Worm (Caenorhabditis elegans) whole organism, midembryonic: ENCODE results near the gene gcy-7.

ENCODE experiments used
- T22C8.4 ChIP-seq: fragments of 200-800 bp; sonication (Bioruptor generic); IDR thresholded peaks from 2 replicates; pipeline ENCODE4 v1.3.6; 2022; ENCODE audit warnings: missing genetic modification characterization, missing compliant biosample characterization
- cog-1 ChIP-seq: sonication (generic microtip); optimal IDR thresholded peaks from 2 replicates; lab custom pipeline; 2016; ENCODE audit warnings: missing genetic modification characterization, missing compliant biosample characterization
- flt-1 ChIP-seq: fragments of 200-800 bp; sonication (Bioruptor generic); IDR thresholded peaks from 2 replicates; pipeline ENCODE4 v1.3.6; 2022; ENCODE audit warnings: missing genetic modification characterization, missing compliant biosample characterization
- klf-2 ChIP-seq: fragments of 200-800 bp; sonication (Bioruptor generic); conservative IDR thresholded peaks from 2 replicates; pipeline ENCODE4 v1.3.6; 2022; ENCODE audit warnings: missing genetic modification reagents, missing genetic modification characterization, missing compliant biosample characterization
- med-1 ChIP-seq: sonication (generic microtip); optimal IDR thresholded peaks from 2 replicates; lab custom pipeline; 2017; ENCODE audit warnings: missing genetic modification characterization, mild to moderate bottlenecking, missing compliant biosample characterization, antibody characterized with exemption, missing genetic modification reagents; ENCODE audit not compliant: insufficient read depth
- ref-1 ChIP-seq: fragments of 200-800 bp; sonication (Bioruptor generic); conservative IDR thresholded peaks from 2 replicates; pipeline ENCODE4 v1.3.6; 2022; ENCODE audit warnings: missing genetic modification reagents, missing genetic modification characterization, missing compliant biosample characterization
- tab-1 ChIP-seq: fragments of 200-800 bp; sonication (Bioruptor generic); IDR thresholded peaks from 2 replicates; pipeline ENCODE4 v1.3.6; 2022; ENCODE audit warnings: missing genetic modification characterization, missing compliant biosample characterization
- ztf-23 ChIP-seq: fragments of 200-800 bp; sonication (Bioruptor generic); IDR thresholded peaks from 2 replicates; pipeline ENCODE4 v1.3.6; 2022; ENCODE audit warnings: missing genetic modification reagents, missing genetic modification characterization, missing compliant biosample characterization
- ztf-29 ChIP-seq: fragments of 200-800 bp; sonication (Bioruptor generic); IDR thresholded peaks from 2 replicates; pipeline ENCODE4 v1.3.6; 2022; ENCODE audit warnings: missing genetic modification reagents, missing genetic modification characterization, missing compliant biosample characterization

gcy-7 gene

ce11 chrV:8385879-8386530, 1.2 kb upstream of the gcy-7 start, which contains the start of gene hsp-17:
TSS of gene hsp-17 (minus strand) at chrV:8385929.
- no peak for TF ChIP-seq med-1 (GFP tag; lab: Kevin White, UChicago)
- no peak for TF ChIP-seq ztf-29 (GFP tag; lab: Robert Waterston, UW)
- no peak for TF ChIP-seq ref-1 (GFP tag; lab: Robert Waterston, UW)
- TF ChIP-seq klf-2 (GFP tag; lab: Robert Waterston, UW) = no peak
- TF ChIP-seq flt-1 (GFP tag; lab: Robert Waterston, UW) = no peak
- no peak for TF ChIP-seq ztf-23
- TF ChIP-seq T22C8.4 (GFP tag; lab: Robert Waterston, UW) = no peak
- no peak for TF ChIP-seq cog-1 (tag; lab: Kevin White, UChicago)
- TF ChIP-seq tab-1 (GFP tag; lab: Robert Waterston, UW) = no peak

DNA sequence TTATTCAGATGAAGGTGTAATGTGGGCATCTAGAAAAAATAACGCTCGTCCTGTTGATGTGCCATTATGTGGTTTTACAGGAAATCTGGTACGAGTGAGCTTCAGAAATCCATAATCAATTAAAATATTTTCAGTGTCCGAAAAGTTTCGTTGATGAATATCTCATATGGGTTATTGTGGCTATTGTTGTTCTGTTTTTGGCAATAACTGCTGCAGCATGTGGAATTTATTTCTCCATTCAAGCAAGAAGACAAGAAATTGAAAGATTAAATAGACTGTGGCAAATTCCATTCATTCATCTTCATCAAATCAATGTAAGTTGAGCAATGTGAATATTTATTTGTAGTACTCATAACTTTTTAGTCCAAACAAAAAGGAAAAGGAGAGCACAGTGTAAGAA, 2.2 kb downstream of the gcy-7 start:
- TF ChIP-seq ztf-29 (GFP tag; lab: Robert Waterston, UW) = no peak
- TF ChIP-seq tab-1 (GFP tag; lab: Robert Waterston, UW) = no peak
- TF ChIP-seq ztf-23 = no peak

ce11 chrV:8394357-8394850, 7.2 kb downstream of the gcy-7 start, which contains the start of the genes pho-6 and F52E1.3:
TSS of gene pho-6 (minus strand) at chrV:8394457.
TSS of gene F52E1.3 (plus strand) at chrV:8394800.
- TF ChIP-seq med-1 (GFP tag; lab: Kevin White, UChicago) (no peak), cog-1 (tag; lab: Kevin White, UChicago) (no peak)

- TF ChIP-seq ztf-23 (no peak), ztf-29 (GFP tag; lab: Robert Waterston, UW) (no peak), tab-1 (GFP tag; lab: Robert Waterston, UW) (no peak), flt-1 (GFP tag; lab: Robert Waterston, UW) (no peak), T22C8.4 (GFP tag; lab: Robert Waterston, UW) (no peak), med-1 (GFP tag; lab: Kevin White, UChicago) (no peak), cog-1 (tag; lab: Kevin White, UChicago) (no peak), klf-2 (GFP tag; lab: Robert Waterston, UW) (no peak), ref-1 (GFP tag; lab: Robert Waterston, UW) (no peak)
These were observed 13.7 kb downstream of the gcy-7 start for ce11 chrV:8400808-8401207.

ce11 chrV:8401267-8401666, 14.1 kb downstream of the gcy-7 start:
- no peak for TF ChIP-seq T22C8.4 (GFP tag; lab: Robert Waterston, UW)
- TF ChIP-seq flt-1 (GFP tag; lab: Robert Waterston, UW) = no peak
- TF ChIP-seq med-1 (GFP tag; lab: Kevin White, UChicago) = no peak
- no peak for TF ChIP-seq cog-1 (tag; lab: Kevin White, UChicago)
- TF ChIP-seq ref-1 (GFP tag; lab: Robert Waterston, UW) = no peak
- no peak for TF ChIP-seq ztf-23
- no peak for TF ChIP-seq klf-2 (GFP tag; lab: Robert Waterston, UW)

DNA sequence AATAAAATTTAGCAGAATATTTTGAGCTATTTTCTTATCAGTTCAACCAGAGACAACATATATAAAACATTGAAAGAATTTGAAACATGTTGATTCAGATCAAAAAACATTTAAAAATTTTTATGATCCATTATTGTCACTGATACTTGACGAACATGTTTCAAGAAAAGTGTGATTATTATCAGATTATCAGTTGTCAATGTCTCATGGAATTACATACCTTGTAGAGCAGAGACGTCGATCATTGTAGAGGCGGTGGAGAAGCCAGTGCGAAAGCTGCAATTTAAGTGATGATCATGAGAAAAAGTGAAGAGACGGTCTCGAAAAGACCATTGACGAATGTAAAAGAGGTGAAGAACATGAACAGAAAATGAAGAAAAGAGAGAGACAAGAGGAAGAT, 15.2 kb downstream of the gcy-7 start, which contains the start of gene F52E1.9:
Gene F52E1.9 (minus strand): TSS at position 278 of the 400 bp plus-strand sequence.
- TF ChIP-seq ztf-29 (GFP tag; lab: Robert Waterston, UW) (no peak), T22C8.4 (GFP tag; lab: Robert Waterston, UW) (no peak), klf-2 (GFP tag; lab: Robert Waterston, UW) (no peak), cog-1 (tag; lab: Kevin White, UChicago) (no peak), tab-1 (GFP tag; lab: Robert Waterston, UW) (no peak), ref-1 (GFP tag; lab: Robert Waterston, UW) (no peak), med-1 (GFP tag; lab: Kevin White, UChicago) (no peak), ztf-23 (no peak), flt-1 (GFP tag; lab: Robert Waterston, UW) (no peak)

ce11 chrV:8403152-8403551, 16.0 kb downstream of the gcy-7 start:
- TF ChIP-seq tab-1 (GFP tag; lab: Robert Waterston, UW) = no peak
- no peak for TF ChIP-seq klf-2 (GFP tag; lab: Robert Waterston, UW)

DNA sequence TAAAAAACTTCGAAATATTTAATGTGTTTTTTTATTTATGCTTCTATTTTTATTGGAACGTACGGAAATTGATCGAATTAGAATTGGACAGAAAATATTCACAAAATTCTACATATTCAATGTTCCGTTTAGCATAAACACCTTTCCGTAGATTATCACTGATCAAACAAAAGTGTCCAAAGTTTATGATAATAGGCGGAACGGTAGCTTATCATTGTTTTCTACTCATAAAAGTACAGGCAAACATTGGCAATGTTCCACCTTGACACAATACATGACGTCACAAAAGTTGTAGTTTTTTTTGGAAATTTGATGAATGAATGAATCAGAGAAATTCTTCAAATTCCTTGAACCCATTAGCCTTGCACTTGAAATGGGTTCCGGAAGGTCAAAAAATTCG, 16.8 kb downstream of the gcy-7 start:
- TF ChIP-seq tab-1 (GFP tag; lab: Robert Waterston, UW) (no peak), ztf-23 (no peak), flt-1 (GFP tag; lab: Robert Waterston, UW) (no peak), T22C8.4 (GFP tag; lab: Robert Waterston, UW) (no peak), ref-1 (GFP tag; lab: Robert Waterston, UW) (no peak), cog-1 (tag; lab: Kevin White, UChicago) (no peak), ztf-29 (GFP tag; lab: Robert Waterston, UW) (no peak), med-1 (GFP tag; lab: Kevin White, UChicago) (no peak), klf-2 (GFP tag; lab: Robert Waterston, UW) (no peak)

DNA sequence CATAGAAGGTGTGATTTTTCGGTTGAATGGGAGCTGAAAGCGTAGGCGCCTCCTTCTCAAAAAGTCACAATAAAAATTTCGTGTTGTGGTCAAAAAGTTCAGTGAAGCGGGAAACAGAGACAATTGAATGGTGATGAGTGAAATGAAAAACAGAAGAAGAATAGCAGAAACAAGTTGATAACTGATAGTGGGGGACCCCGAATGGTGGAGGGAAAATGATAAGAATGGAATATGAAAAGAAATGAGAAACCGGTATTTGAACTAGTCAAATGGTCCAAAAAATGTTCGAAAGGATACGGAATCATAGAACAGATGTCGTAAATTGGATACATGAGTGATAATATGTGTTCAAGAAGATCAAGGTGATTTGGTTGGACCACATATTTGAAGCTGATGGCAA, 17.2 kb downstream of the gcy-7 start:
- no peak for TF ChIP-seq ztf-23
- TF ChIP-seq flt-1 (GFP tag; lab: Robert Waterston, UW) = no peak
- no peak for TF ChIP-seq ref-1 (GFP tag; lab: Robert Waterston, UW)
- no peak for TF ChIP-seq ztf-29 (GFP tag; lab: Robert Waterston, UW)
- TF ChIP-seq cog-1 (tag; lab: Kevin White, UChicago) = no peak
- TF ChIP-seq tab-1 (GFP tag; lab: Robert Waterston, UW) = no peak
- TF ChIP-seq med-1 (GFP tag; lab: Kevin White, UChicago) = no peak
- no peak for TF ChIP-seq klf-2 (GFP tag; lab: Robert Waterston, UW)
- no peak for TF ChIP-seq T22C8.4 (GFP tag; lab: Robert Waterston, UW)
